Worm (Caenorhabditis elegans) whole organism, L4/young adult: ENCODE measurements around the gene daf-1.

Source experiments
- W03F9.2 ChIP-seq: fragments of 150-350 bp; optimal IDR thresholded peaks from 2 replicates; lab custom pipeline; 2014; ENCODE audit warnings: missing biosample characterization, missing genetic modification characterization
- dao-5 ChIP-seq: sonication (generic microtip); optimal IDR thresholded peaks from 2 replicates; lab custom pipeline; 2016; ENCODE audit warnings: missing genotype, missing genetic modification characterization, moderate library complexity, missing compliant biosample characterization

DNA sequence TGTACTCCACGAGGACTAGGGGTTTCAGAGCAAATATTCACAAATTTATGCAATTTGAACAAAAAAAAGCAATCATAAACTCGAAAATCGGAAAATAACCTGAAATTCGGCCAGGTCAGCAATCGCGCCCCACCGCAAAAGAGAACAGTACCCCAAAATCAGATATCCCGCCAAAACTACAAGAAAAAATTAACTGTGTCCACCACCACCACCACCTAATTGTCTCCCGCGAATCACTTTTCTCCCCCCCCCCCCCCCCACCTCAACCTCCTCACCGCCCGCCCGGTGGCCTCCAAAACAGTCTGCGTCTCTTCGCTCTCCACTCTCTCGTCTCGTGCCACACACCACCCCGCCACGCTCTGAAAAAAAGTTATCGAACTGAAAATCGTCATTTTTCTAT is 3.7 kb upstream of the daf-1 start:
- TF ChIP-seq dao-5 (tag; lab: Kevin White, UChicago) (no peak), W03F9.2 (no peak)
